Worm (Caenorhabditis elegans) whole organism, L4 larva: ENCODE results near the gene cnd-1.

Experiments used
- D1046.2 ChIP-seq: fragments of 200-800 bp; sonication (Bioruptor generic); IDR thresholded peaks from 2 replicates; pipeline ENCODE4 v1.3.6; 2022; ENCODE audit warnings: missing genetic modification characterization, missing compliant biosample characterization
- F26F4.8 ChIP-seq: fragments of 200-800 bp; sonication (Bioruptor generic); conservative IDR thresholded peaks from 2 replicates; pipeline ENCODE4 v1.3.6; 2022; ENCODE audit warnings: missing genetic modification characterization, missing compliant biosample characterization
- T20F7.1 ChIP-seq: fragments of 200-800 bp; sonication (Bioruptor generic); optimal IDR thresholded peaks from 2 replicates; lab custom pipeline; 2018; ENCODE audit warnings: mild to moderate bottlenecking, missing genetic modification characterization, missing compliant biosample characterization
- Y75B8A.6 ChIP-seq: fragments of 200-800 bp; sonication (Bioruptor generic); IDR thresholded peaks from 2 replicates; pipeline ENCODE4 v1.3.6; 2022; ENCODE audit warnings: missing genetic modification reagents, missing genetic modification characterization, missing compliant biosample characterization
- ZK337.2 ChIP-seq: fragments of 200-800 bp; sonication (Bioruptor generic); IDR thresholded peaks from 2 replicates; pipeline ENCODE4 v1.3.6; 2022; ENCODE audit warnings: missing genetic modification reagents, missing genetic modification characterization, missing compliant biosample characterization
- aha-1 ChIP-seq: fragments of 150-350 bp; peaks from one replicate; lab custom pipeline; 2014; ENCODE audit warnings: missing biosample characterization, missing genetic modification characterization
- attf-4 ChIP-seq: sonication (generic microtip); optimal IDR thresholded peaks from 3 replicates; lab custom pipeline; 2017; ENCODE audit warnings: missing biosample characterization, missing genetic modification characterization
- ceh-28 ChIP-seq: fragments of 150-350 bp; optimal IDR thresholded peaks from 2 replicates; lab custom pipeline; 2014; ENCODE audit warnings: missing biosample characterization, missing genetic modification reagents, missing genetic modification characterization
- ceh-32 ChIP-seq: sonication (generic microtip); optimal IDR thresholded peaks from 2 replicates; lab custom pipeline; 2016; ENCODE audit warnings: mild to moderate bottlenecking, missing genetic modification characterization, missing compliant biosample characterization; ENCODE audit not compliant: poor library complexity
- cey-2 ChIP-seq: sonication (generic microtip); optimal IDR thresholded peaks from 3 replicates; lab custom pipeline; 2017; ENCODE audit warnings: missing genetic modification characterization, mild to moderate bottlenecking, missing compliant biosample characterization, antibody characterized with exemption, borderline replicate concordance; ENCODE audit not compliant: insufficient read depth
- daf-16 ChIP-seq, 3 experiments: sonication (generic microtip); optimal IDR thresholded peaks; 2 replicates each; lab custom pipeline; 2016 to 2017; ENCODE audit warnings: missing genetic modification characterization in 3 of 3, missing genetic modification reagents in 3 of 3, mild to moderate bottlenecking in 2 of 3, missing compliant biosample characterization in 2 of 3, missing biosample characterization in 1 of 3, moderate library complexity in 1 of 3
- daf-19 ChIP-seq: fragments of 200-800 bp; sonication (Bioruptor generic); conservative IDR thresholded peaks from 2 replicates; pipeline ENCODE4 v1.3.6; 2022; ENCODE audit warnings: missing genetic modification characterization, missing compliant biosample characterization
- daf-8 ChIP-seq: fragments of 200-800 bp; sonication (Bioruptor generic); IDR thresholded peaks from 2 replicates; pipeline ENCODE4 v1.3.6; 2022; ENCODE audit warnings: missing genetic modification characterization, missing compliant biosample characterization
- duxl-1 ChIP-seq: sonication (generic microtip); optimal IDR thresholded peaks from 2 replicates; lab custom pipeline; 2016; ENCODE audit warnings: mild to moderate bottlenecking, missing genetic modification characterization, moderate library complexity, missing compliant biosample characterization; ENCODE audit not compliant: poor library complexity
- dve-1 ChIP-seq: sonication (generic microtip); optimal IDR thresholded peaks from 2 replicates; lab custom pipeline; 2017; ENCODE audit warnings: antibody characterized with exemption, mild to moderate bottlenecking, missing genetic modification characterization, missing compliant biosample characterization; ENCODE audit not compliant: insufficient read depth
- egl-43 ChIP-seq: fragments of 200-800 bp; sonication (Bioruptor generic); IDR thresholded peaks from 2 replicates; pipeline ENCODE4 v1.3.6; 2022; ENCODE audit warnings: missing genetic modification reagents, missing genetic modification characterization, missing compliant biosample characterization
- fkh-10 ChIP-seq: fragments of 150-350 bp; optimal IDR thresholded peaks from 2 replicates; lab custom pipeline; 2014; ENCODE audit warnings: missing biosample characterization, missing genetic modification reagents, missing genetic modification characterization
- gei-8 ChIP-seq: fragments of 200-800 bp; sonication (Bioruptor generic); optimal IDR thresholded peaks from 2 replicates; lab custom pipeline; 2018; ENCODE audit warnings: mild to moderate bottlenecking, missing genetic modification characterization, missing compliant biosample characterization
- hlh-11 ChIP-seq: fragments of 200-800 bp; sonication (Bioruptor generic); optimal IDR thresholded peaks from 2 replicates; lab custom pipeline; 2018; ENCODE audit warnings: mild to moderate bottlenecking, missing genetic modification characterization, missing compliant biosample characterization
- jun-1 ChIP-seq: fragments of 150-350 bp; optimal IDR thresholded peaks from 2 replicates; lab custom pipeline; 2014; ENCODE audit warnings: missing biosample characterization, missing genetic modification reagents, missing genetic modification characterization
- lin-1 ChIP-seq: fragments of 200-800 bp; sonication (Bioruptor generic); IDR thresholded peaks from 2 replicates; pipeline ENCODE4 v1.3.6; 2022; ENCODE audit warnings: missing genetic modification reagents, missing genetic modification characterization, missing compliant biosample characterization
- lin-15B ChIP-seq: fragments of 150-350 bp; sonication (generic microtip); optimal IDR thresholded peaks from 3 replicates; lab custom pipeline; 2014; ENCODE audit warnings: missing biosample characterization, missing genetic modification characterization
- lin-39 ChIP-seq: fragments of 150-350 bp; optimal IDR thresholded peaks from 2 replicates; lab custom pipeline; 2014; ENCODE audit warnings: missing biosample characterization, missing genetic modification reagents, missing genetic modification characterization
- madf-5 ChIP-seq, 2 experiments: fragments of 200-800 bp; sonication (Bioruptor generic); IDR thresholded peaks; 2 replicates each; pipeline ENCODE4 v1.3.6; 2022; ENCODE audit warnings: missing compliant biosample characterization in 2 of 2, missing genetic modification characterization in 2 of 2
- mdl-1 ChIP-seq, 2 experiments: fragments of 150-350 bp in 1 of 2; sonication (generic microtip) in 1 of 2; optimal IDR thresholded peaks; 2 replicates each; lab custom pipeline; 2014 to 2017; ENCODE audit warnings: missing biosample characterization in 2 of 2, missing genetic modification characterization in 2 of 2
- mep-1 ChIP-seq: fragments of 150-350 bp; sonication (generic microtip); optimal IDR thresholded peaks from 3 replicates; lab custom pipeline; 2014; ENCODE audit warnings: missing biosample characterization, missing genetic modification characterization
- mxl-2 ChIP-seq: fragments of 200-800 bp; sonication (Bioruptor generic); conservative IDR thresholded peaks from 2 replicates; pipeline ENCODE4 v1.3.6; 2022; ENCODE audit warnings: missing genetic modification reagents, missing genetic modification characterization, missing compliant biosample characterization
- nhr-10 ChIP-seq: fragments of 150-350 bp; optimal IDR thresholded peaks from 2 replicates; lab custom pipeline; 2014; ENCODE audit warnings: missing biosample characterization, missing genetic modification characterization
- nhr-28 ChIP-seq: fragments of 150-350 bp; optimal IDR thresholded peaks from 2 replicates; lab custom pipeline; 2014; ENCODE audit warnings: missing biosample characterization, missing genetic modification characterization
- nhr-77 ChIP-seq: fragments of 150-350 bp; optimal IDR thresholded peaks from 2 replicates; lab custom pipeline; 2014; ENCODE audit warnings: missing biosample characterization, missing genetic modification characterization
- php-3 ChIP-seq: fragments of 200-800 bp; sonication (Bioruptor generic); IDR thresholded peaks from 2 replicates; pipeline ENCODE4 v1.3.6; 2022; ENCODE audit warnings: missing genetic modification reagents, missing genetic modification characterization, missing compliant biosample characterization
- pqm-1 ChIP-seq: sonication (generic microtip); optimal IDR thresholded peaks from 2 replicates; lab custom pipeline; 2017; ENCODE audit warnings: missing biosample characterization, missing genetic modification characterization
- snpc-1.2 ChIP-seq: fragments of 200-800 bp; sonication (Bioruptor generic); IDR thresholded peaks from 2 replicates; pipeline ENCODE4 v1.3.6; 2022; ENCODE audit warnings: missing genetic modification reagents, missing genetic modification characterization, missing compliant biosample characterization
- spr-3 ChIP-seq: fragments of 200-800 bp; sonication (Bioruptor generic); optimal IDR thresholded peaks from 2 replicates; lab custom pipeline; 2018; ENCODE audit warnings: mild to moderate bottlenecking, missing genetic modification characterization, missing compliant biosample characterization
- unc-130 ChIP-seq: sonication (generic microtip); optimal IDR thresholded peaks from 2 replicates; lab custom pipeline; 2016; ENCODE audit warnings: missing genetic modification reagents, missing genetic modification characterization, missing compliant biosample characterization
- unc-39 ChIP-seq: sonication (generic microtip); optimal IDR thresholded peaks from 2 replicates; lab custom pipeline; 2017; ENCODE audit warnings: missing biosample characterization, missing genetic modification characterization
- unc-62 ChIP-seq, 3 experiments: fragments of 150-350 bp in 1 of 3; sonication (generic microtip); optimal IDR thresholded peaks in 2 of 3; peaks in 1 of 3; 1 replicate in 1 of 3; 2 replicates in 2 of 3; lab custom pipeline; 2014 to 2017; ENCODE audit warnings: missing biosample characterization in 3 of 3, missing genetic modification characterization in 3 of 3, missing genetic modification reagents in 3 of 3, missing genotype in 1 of 3
- vab-7 ChIP-seq: fragments of 200-800 bp; sonication (Bioruptor generic); IDR thresholded peaks from 2 replicates; pipeline ENCODE4 v1.3.6; 2022; ENCODE audit warnings: missing genetic modification reagents, missing genetic modification characterization, missing compliant biosample characterization
- zag-1 ChIP-seq: fragments of 150-350 bp; optimal IDR thresholded peaks from 2 replicates; lab custom pipeline; 2014; ENCODE audit warnings: missing biosample characterization, missing genetic modification characterization
- zip-11 ChIP-seq: fragments of 200-800 bp; sonication (Bioruptor generic); IDR thresholded peaks from 2 replicates; pipeline ENCODE4 v1.3.6; 2022; ENCODE audit warnings: missing genetic modification characterization, missing compliant biosample characterization
- zip-2 ChIP-seq: fragments of 150-350 bp; optimal IDR thresholded peaks from 2 replicates; lab custom pipeline; 2014; ENCODE audit warnings: missing biosample characterization, missing genetic modification characterization
- ztf-7 ChIP-seq: fragments of 150-350 bp; optimal IDR thresholded peaks from 2 replicates; lab custom pipeline; 2014; ENCODE audit warnings: missing biosample characterization, missing genetic modification characterization

The cnd-1 gene

DNA sequence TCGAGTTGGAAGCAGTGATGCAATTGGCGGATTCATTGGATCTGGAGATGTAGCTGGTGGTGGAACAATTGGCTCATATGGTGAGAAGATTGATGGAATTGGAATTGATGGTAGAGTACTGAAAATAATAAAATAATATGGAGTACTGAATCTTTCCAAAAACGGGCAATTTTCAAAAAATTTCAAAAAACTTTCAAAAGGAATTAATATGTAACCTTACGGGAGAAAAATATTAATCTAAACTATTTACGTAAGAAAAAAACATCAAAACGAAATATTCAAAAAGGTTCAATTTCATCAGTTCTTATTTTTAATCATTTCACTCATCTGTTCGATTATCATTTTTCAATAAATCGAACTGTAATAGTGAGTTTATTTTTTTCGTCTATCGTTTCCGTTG, 25.4 kb upstream of the cnd-1 start, which contains the start of gene ZC395.4:
TSS of gene ZC395.4 (plus strand) at position 301 of the 400 bp plus-strand sequence.
- TF ChIP-seq ztf-7 (tag; lab: Kevin White, UChicago): no peak
- TF ChIP-seq vab-7 (GFP tag; lab: Robert Waterston, UW): no peak
- no peak for TF ChIP-seq lin-15B (tag; lab: Kevin White, UChicago)
- no peak for TF ChIP-seq daf-19
- TF ChIP-seq snpc-1.2 (GFP tag; lab: Robert Waterston, UW): no peak
- no peak for TF ChIP-seq aha-1
- TF ChIP-seq zag-1 (tag; lab: Kevin White, UChicago): no peak
- no peak for TF ChIP-seq lin-39 (tag; lab: Kevin White, UChicago)

DNA sequence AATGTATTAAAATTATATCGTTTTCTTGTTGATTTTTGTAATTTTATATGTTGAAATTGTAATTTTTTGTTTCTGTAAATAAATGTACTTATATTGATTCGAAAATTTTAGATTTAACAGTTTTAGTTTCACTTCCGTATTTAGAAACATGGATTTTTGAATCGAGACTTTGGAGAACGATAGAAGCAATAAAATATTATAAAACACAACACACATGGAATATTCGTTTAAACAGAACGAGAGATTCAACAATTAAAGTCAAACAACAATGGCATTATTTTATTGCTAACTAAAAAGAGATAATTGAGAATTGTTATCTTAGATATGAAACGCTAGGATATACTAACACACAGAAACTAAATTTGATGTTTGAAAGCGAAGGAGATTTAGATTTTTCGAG, 24.0 kb upstream of the cnd-1 start:
- TF ChIP-seq fkh-10 (GFP tag; lab: Kevin White, UChicago) (no peak), zip-11 (GFP tag; lab: Robert Waterston, UW) (no peak), daf-16 (GFP tag; optimal IDR thresholded peaks at IDR 0.05; lab: Kevin White, UChicago) (no peak), daf-16 (tag; optimal IDR thresholded peaks at IDR 0.05; lab: Kevin White, UChicago) (peak; percentile 64), ZK337.2 (GFP tag; lab: Robert Waterston, UW) (no peak), lin-15B (tag; lab: Kevin White, UChicago) (no peak), dve-1 (peak; percentile 62), aha-1 (no peak), jun-1 (tag; lab: Kevin White, UChicago) (no peak), mep-1 (tag; lab: Kevin White, UChicago) (peak; percentile 38), D1046.2 (GFP tag; lab: Robert Waterston, UW) (no peak), nhr-77 (tag; lab: Kevin White, UChicago) (peak; percentile 83), attf-4 (tag; lab: Kevin White, UChicago) (no peak)
- TF ChIP-seq, all 104 proteins: peak for 4

DNA sequence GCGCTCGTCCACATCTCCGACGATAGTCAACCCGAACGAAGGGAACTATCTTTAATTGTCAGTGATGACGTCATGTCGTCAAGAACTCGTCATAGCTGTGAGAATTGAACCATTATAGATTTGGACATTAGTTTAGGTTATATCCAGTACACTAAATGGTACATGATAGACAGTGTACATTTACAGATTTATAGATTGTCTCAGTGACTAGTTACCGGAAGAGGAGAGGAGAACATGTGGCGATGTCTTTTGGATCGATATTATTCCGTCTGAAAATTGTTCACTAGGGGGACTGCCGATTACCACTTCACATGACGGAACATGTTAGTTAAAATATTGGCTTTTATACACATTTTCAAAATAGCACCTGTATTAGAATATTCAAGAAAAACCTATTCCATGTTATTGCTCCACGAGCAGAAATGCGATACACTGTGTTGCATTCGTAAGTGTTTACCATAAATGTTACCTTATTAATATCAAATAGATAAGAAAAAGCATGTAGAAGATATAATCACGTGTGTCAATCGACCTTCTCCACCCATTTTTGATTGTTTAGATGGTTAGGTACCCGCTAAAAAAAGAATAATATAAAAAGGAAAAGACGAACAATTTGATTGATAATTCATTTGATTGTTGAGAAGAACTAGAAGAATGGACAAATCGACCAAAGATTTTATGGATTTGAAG, 22.9 kb upstream of the cnd-1 start, which contains the start of gene ZC395.5:
TSS of gene ZC395.5 (plus strand) at position 632 of the 690 bp plus-strand sequence.
- TF ChIP-seq nhr-28 (peak; percentile 12), gei-8 (no peak), lin-1 (GFP tag; lab: Robert Waterston, UW) (no peak), dve-1 (peak; percentile 81), fkh-10 (GFP tag; lab: Kevin White, UChicago) (no peak), Y75B8A.6 (GFP tag; lab: Robert Waterston, UW) (no peak), cey-2 (tag; lab: Kevin White, UChicago) (no peak), F26F4.8 (GFP tag; lab: Robert Waterston, UW) (no peak), spr-3 (no peak), hlh-11 (tag; lab: Kevin White, UChicago) (peak; percentile 23), attf-4 (tag; lab: Kevin White, UChicago) (no peak), ceh-28 (tag; lab: Kevin White, UChicago) (no peak), mxl-2 (GFP tag; lab: Robert Waterston, UW) (no peak), php-3 (0 out of 2 replicates have a peak, but pooled peaks have one; percentile 44), daf-8 (GFP tag; lab: Robert Waterston, UW) (no peak), ceh-32 (tag; lab: Kevin White, UChicago) (no peak), daf-16 (GFP tag; optimal IDR thresholded peaks at IDR 0.05; lab: Kevin White, UChicago) (no peak), daf-16 (tag; optimal IDR thresholded peaks at IDR 0.05; lab: Kevin White, UChicago) (peak; percentile 96), nhr-10 (tag; lab: Kevin White, UChicago) (no peak), lin-15B (tag; lab: Kevin White, UChicago) (no peak), madf-5 (GFP tag; IDR thresholded peaks at IDR 0.05; lab: Robert Waterston, UW) (no peak), duxl-1 (tag; lab: Kevin White, UChicago) (no peak), unc-62 (GFP tag; optimal IDR thresholded peaks at IDR 0.05 in 1 of 2; lab: Kevin White, UChicago) (peak in 1 of 2 experiments; percentile 86), unc-62 (tag; optimal IDR thresholded peaks at IDR 0.05; lab: Kevin White, UChicago) (no peak), zip-2 (tag; lab: Kevin White, UChicago) (no peak), pqm-1 (peak; percentile 54), egl-43 (GFP tag; lab: Robert Waterston, UW) (no peak), unc-130 (no peak), mdl-1 (tag; optimal IDR thresholded peaks at IDR 0.05; lab: Kevin White, UChicago) (peak in 1 of 2 experiments; percentile 27), unc-39 (tag; lab: Kevin White, UChicago) (no peak), T20F7.1 (GFP tag; lab: Kevin White, UChicago) (peak; percentile 10)
